Worm (Caenorhabditis elegans): ENCODE results near the gene F31B9.4.

The F31B9.4 gene

DNA sequence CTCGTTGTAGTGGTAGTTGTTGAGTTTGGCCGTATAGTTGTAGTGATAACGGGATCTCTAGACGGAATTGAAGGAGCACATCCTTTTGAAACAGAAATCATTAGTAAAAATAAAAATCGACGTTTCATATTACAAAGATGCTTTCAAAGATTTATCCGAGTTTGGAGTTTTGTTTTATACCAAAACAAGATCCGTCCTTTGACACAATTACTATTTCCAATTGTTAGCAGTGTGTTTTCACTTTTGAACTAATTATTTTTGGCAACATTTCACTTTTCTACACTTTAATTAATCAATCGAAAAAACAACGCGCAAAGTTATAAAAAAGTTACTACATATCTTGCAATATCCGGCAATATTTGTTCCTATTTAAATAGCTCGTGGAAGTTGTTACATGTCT lies at the start of gene F31B9.4, which contains the start of gene F31B9.2:
Gene F31B9.4, minus strand, starts transcription at position 101 of the 400 bp plus-strand sequence.
Gene F31B9.2, plus strand, starts transcription at position 368 of the 400 bp plus-strand sequence.
- TF ChIP-seq ham-2 (GFP tag; optimal IDR thresholded peaks at IDR 0.05) (no peak), nhr-237 (tag; optimal IDR thresholded peaks at IDR 0.05) (no peak), ceh-43 (GFP tag; optimal IDR thresholded peaks at IDR 0.05) (no peak), hlh-1 (tag; optimal IDR thresholded peaks at IDR 0.05) (no peak), M03D4.4 (tag; optimal IDR thresholded peaks at IDR 0.05) (no peak), cnd-1 (tag; optimal IDR thresholded peaks at IDR 0.05) (no peak), nhr-76 (tag; optimal IDR thresholded peaks at IDR 0.05) (no peak), ceh-39 (tag; optimal IDR thresholded peaks at IDR 0.05) (no peak), nhr-12 (tag; optimal IDR thresholded peaks at IDR 0.05) (no peak), pha-4 (tag; optimal IDR thresholded peaks at IDR 0.05) (no peak), ceh-83 (GFP tag; optimal IDR thresholded peaks at IDR 0.05) (no peak), elt-1 (tag; optimal IDR thresholded peaks at IDR 0.05; ENCODE audit: borderline replicate concordance, insufficient read depth) (no peak), blmp-1 (tag; optimal IDR thresholded peaks at IDR 0.05) (no peak)

DNA sequence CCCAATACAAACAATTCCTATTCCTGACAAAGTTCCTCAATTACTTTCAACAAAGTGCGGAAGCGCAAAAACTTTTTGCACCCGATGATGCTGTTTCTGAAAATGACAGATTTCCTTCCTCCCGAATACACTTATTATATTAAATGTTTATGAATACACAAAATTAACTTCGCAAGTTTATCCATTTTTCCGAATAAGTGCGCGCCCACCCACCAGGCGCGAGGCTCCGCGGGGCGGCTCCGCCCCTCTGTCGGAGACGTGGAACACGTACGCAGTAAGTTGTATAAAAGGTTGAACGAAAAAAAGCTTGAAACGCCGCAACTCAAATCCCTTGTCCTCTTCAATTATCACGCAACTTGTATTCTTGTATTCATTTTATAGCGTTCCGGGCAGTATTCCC lies 41.9 kb upstream of the F31B9.4 start, which contains the start of gene C09G1.5:
Gene C09G1.5, plus strand, starts transcription at position 301 of the 400 bp plus-strand sequence.
- TF ChIP-seq lsy-2 (tag; optimal IDR thresholded peaks at IDR 0.05): no peak
- TF ChIP-seq snpc-4 (tag; optimal IDR thresholded peaks at IDR 0.05): no peak
- no peak for TF ChIP-seq unc-39 (tag; optimal IDR thresholded peaks at IDR 0.05)
- no peak for TF ChIP-seq mls-2 (tag; optimal IDR thresholded peaks at IDR 0.05)
- no peak for TF ChIP-seq M03D4.4 (tag; optimal IDR thresholded peaks at IDR 0.05)
- TF ChIP-seq elt-3 (tag; optimal IDR thresholded peaks at IDR 0.05): no peak
- no peak for TF ChIP-seq drap-1 (GFP tag; optimal IDR thresholded peaks at IDR 0.05)
- TF ChIP-seq ham-2 (GFP tag; optimal IDR thresholded peaks at IDR 0.05): no peak
- no peak for TF ChIP-seq nhr-237 (tag; optimal IDR thresholded peaks at IDR 0.05)
- no peak for TF ChIP-seq sptf-1 (tag; optimal IDR thresholded peaks at IDR 0.05)
- no peak for TF ChIP-seq zip-8 (tag; optimal IDR thresholded peaks at IDR 0.05)
- TF ChIP-seq ces-1 (GFP tag; optimal IDR thresholded peaks at IDR 0.05): no peak
- no peak for TF ChIP-seq flh-1 (GFP tag; optimal IDR thresholded peaks at IDR 0.05)
- no peak for TF ChIP-seq ceh-83 (GFP tag; optimal IDR thresholded peaks at IDR 0.05)
- no peak for TF ChIP-seq bed-3 (GFP tag; optimal IDR thresholded peaks at IDR 0.05)
- no peak for TF ChIP-seq nhr-28 (tag; optimal IDR thresholded peaks at IDR 0.05)
- TF ChIP-seq ceh-39 (tag; optimal IDR thresholded peaks at IDR 0.05): no peak
- no peak for TF ChIP-seq tbx-8 (GFP tag; optimal IDR thresholded peaks at IDR 0.05)

- TF ChIP-seq ces-1 (GFP tag; optimal IDR thresholded peaks at IDR 0.05): no peak
- no peak for TF ChIP-seq flh-1 (GFP tag; optimal IDR thresholded peaks at IDR 0.05)
- no peak for TF ChIP-seq nhr-28 (tag; optimal IDR thresholded peaks at IDR 0.05)
- no peak for TF ChIP-seq mep-1 (tag; optimal IDR thresholded peaks at IDR 0.05)
- no peak for TF ChIP-seq snpc-4 (tag; optimal IDR thresholded peaks at IDR 0.05)
- TF ChIP-seq ztf-11 (tag; optimal IDR thresholded peaks at IDR 0.05): no peak
- TF ChIP-seq zip-8 (tag; optimal IDR thresholded peaks at IDR 0.05): no peak
Measured at ce11 chrX:15953611-15954010, 36.7 kb upstream of the F31B9.4 start.

DNA sequence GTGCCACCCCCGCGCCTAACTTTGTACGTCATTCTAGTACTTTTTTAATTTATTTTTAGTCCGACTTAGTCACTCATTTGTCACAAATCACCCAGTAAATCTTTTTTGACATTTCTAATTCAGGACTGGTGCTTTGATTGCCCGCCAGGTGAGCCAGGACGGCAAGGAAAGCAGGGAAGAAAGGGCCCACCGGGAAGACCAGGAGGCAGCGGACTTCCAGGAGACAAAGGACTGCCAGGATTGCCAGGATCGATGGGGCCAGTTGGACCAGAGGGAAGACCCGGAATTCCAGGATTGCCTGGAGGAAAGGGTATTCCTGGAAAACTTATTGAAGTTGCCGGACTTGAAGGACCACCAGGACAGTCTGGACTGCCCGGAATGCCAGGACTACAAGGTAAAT lies 36.2 kb upstream of the F31B9.4 start:
- no peak for TF ChIP-seq blmp-1 (tag; optimal IDR thresholded peaks at IDR 0.05)
- no peak for TF ChIP-seq elt-3 (tag; optimal IDR thresholded peaks at IDR 0.05)
- no peak for TF ChIP-seq unc-120 (tag; optimal IDR thresholded peaks at IDR 0.05; ENCODE audit: poor library complexity, severe bottlenecking)
- TF ChIP-seq unc-39 (tag; optimal IDR thresholded peaks at IDR 0.05): no peak
- TF ChIP-seq ceh-83 (GFP tag; optimal IDR thresholded peaks at IDR 0.05): no peak
- TF ChIP-seq pha-4 (tag; optimal IDR thresholded peaks at IDR 0.05): no peak
- TF ChIP-seq tbx-8 (GFP tag; optimal IDR thresholded peaks at IDR 0.05): no peak
- TF ChIP-seq mab-5 (tag; optimal IDR thresholded peaks at IDR 0.05): no peak
- TF ChIP-seq flh-1 (GFP tag; optimal IDR thresholded peaks at IDR 0.05): no peak
- no peak for TF ChIP-seq bed-3 (GFP tag; optimal IDR thresholded peaks at IDR 0.05)

DNA sequence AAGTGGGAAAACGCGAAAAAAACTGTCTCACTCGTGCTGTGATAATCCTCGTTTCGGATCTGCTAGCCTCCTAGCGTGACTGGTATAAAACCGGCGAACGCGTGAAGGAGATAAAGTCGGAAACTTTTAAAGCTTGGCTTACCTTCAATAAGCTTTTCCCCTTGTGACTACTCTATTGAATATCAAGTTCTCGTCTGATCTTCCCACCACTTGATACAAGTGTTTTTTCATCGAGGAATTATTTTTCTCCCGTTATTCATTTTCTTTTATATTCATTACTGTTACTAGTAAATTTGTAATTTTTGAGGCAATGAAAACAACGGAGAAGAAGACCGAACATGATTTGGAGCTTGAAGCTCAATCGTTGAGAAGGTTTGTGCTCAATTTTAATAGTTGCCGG lies 34.3 kb upstream of the F31B9.4 start, which contains the start of gene col-186:
Gene col-186, plus strand, starts transcription at position 301 of the 400 bp plus-strand sequence.
- no peak for TF ChIP-seq sem-2 (GFP tag; optimal IDR thresholded peaks at IDR 0.05)

Measured in whole organism, mixed stage, embryonic.